Worm (Caenorhabditis elegans) whole organism, midembryonic: ENCODE measurements around the gene ergo-1.

ENCODE experiments used
- cog-1 ChIP-seq: sonication (generic microtip); optimal IDR thresholded peaks from 2 replicates; lab custom pipeline; 2016; ENCODE audit warnings: missing genetic modification characterization, missing compliant biosample characterization
- med-1 ChIP-seq: sonication (generic microtip); optimal IDR thresholded peaks from 2 replicates; lab custom pipeline; 2017; ENCODE audit warnings: missing genetic modification characterization, mild to moderate bottlenecking, missing compliant biosample characterization, antibody characterized with exemption, missing genetic modification reagents; ENCODE audit not compliant: insufficient read depth

DNA sequence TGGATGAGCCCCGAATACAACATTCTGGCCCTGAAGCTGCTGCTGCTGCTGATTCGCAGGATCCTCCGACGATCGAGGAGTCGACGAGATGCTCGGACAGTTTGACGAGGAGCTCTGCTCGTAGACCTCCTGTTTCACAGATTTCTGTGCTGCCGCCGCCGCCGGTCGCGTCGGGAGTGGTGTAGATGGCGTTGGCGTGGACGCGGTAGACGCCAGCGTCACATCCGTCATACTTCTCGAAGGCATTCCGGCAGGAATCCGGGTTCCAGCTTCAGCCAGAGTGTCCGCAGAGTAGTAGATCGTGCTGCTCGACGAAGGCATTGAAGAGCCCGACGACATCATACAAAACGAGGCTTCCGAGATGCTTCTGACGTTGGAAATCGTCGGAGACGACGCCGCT, 7.4 kb upstream of the ergo-1 start:
- TF ChIP-seq cog-1 (tag; lab: Kevin White, UChicago) (no peak), med-1 (GFP tag; lab: Kevin White, UChicago) (no peak)
